Fruit fly (Drosophila melanogaster): ENCODE measurements around the gene CG9072.

- no peak for TF ChIP-seq CG8478 (optimal IDR thresholded peaks at IDR 0.05)
- no peak for TF ChIP-seq CTCF (optimal IDR thresholded peaks at IDR 0.05)
Observed at dm6 chrX:15076038-15076575, 19.7 kb downstream of the CG9072 start, which contains the start of gene Lsd-2.
